Worm (Caenorhabditis elegans): ENCODE data around the gene swsn-7.
A peak's percentile ranks its signal among the peaks of the same experiment; 100 is the strongest.

Gene swsn-7

DNA sequence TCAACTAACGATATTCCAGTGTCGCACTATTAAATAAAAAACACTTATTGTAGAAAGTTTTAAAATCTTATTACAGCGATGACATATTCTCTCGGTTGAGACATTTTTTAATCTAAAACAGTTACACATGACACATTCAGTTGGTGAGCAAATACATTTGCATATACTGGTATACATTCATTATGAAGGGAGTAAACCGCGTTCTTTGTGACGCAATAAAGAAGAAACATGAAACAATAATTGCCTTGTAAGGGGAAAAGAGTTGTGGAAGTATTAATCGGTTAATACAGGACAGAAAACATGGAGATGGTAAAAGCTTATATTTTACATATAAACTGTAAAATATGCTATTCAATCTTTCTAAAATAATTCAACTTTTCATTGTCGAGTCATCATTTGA, 23.8 kb upstream of the swsn-7 start:
- TF ChIP-seq nhr-12 (tag; optimal IDR thresholded peaks at IDR 0.05) (no peak), ham-2 (GFP tag; optimal IDR thresholded peaks at IDR 0.05) (no peak), unc-120 (tag; optimal IDR thresholded peaks at IDR 0.05; ENCODE audit: poor library complexity, severe bottlenecking) (no peak), sem-2 (GFP tag; optimal IDR thresholded peaks at IDR 0.05) (no peak), nhr-2 (tag; optimal IDR thresholded peaks at IDR 0.05) (peak; percentile 56), zip-8 (tag; optimal IDR thresholded peaks at IDR 0.05) (peak; percentile 94), sptf-1 (tag; optimal IDR thresholded peaks at IDR 0.05) (no peak), mep-1 (tag; optimal IDR thresholded peaks at IDR 0.05) (no peak)

DNA sequence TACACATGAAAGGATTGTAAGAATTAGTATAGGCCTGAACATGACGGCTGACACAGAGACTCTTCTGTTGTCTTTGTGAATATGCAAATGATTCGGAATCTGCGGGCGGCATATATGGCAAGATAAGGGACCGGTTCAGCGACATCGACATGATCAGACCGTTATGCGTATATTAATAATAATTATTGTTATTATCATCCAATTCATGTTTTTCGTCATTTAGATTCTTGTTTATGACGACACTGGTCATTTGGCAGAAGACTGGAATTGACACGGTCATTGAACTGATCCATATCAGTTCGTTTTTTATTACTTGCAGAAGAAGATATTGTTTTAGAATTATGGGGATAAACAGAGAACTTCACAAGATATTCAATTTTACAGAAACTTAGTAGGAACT, 22.9 kb upstream of the swsn-7 start, which contains the start of gene mtre-1:
Gene mtre-1, minus strand, starts transcription at position 101 of the 400 bp plus-strand sequence.
- TF ChIP-seq elt-1 (tag; optimal IDR thresholded peaks at IDR 0.05; ENCODE audit: borderline replicate concordance, insufficient read depth) (peak; percentile 41), mab-5 (tag; optimal IDR thresholded peaks at IDR 0.05) (no peak), ces-1 (GFP tag; optimal IDR thresholded peaks at IDR 0.05) (no peak), ham-2 (GFP tag; optimal IDR thresholded peaks at IDR 0.05) (no peak), unc-62 (GFP tag; optimal IDR thresholded peaks at IDR 0.05) (no peak), ceh-43 (GFP tag; optimal IDR thresholded peaks at IDR 0.05) (no peak), unc-120 (tag; optimal IDR thresholded peaks at IDR 0.05; ENCODE audit: poor library complexity, severe bottlenecking) (no peak)

DNA sequence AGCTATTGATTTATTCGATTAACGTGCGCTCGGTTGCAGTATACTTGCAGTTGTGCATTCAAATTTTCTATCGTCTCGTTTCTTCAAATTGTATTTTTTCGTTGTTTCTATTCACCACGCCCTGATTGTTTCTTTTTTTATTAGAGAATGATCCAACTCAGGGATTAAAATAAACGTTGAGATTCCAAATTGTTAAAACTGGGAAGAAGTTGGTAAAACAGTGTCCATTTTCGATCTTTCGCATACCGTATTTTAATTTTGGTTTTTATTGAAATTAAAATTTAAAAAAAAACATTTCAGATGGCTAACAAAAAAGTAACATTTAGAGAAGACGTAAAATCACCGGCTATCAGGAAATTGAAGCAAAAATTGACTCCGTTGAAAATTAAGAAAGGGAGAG, 19.7 kb upstream of the swsn-7 start, which contains the start of gene apn-1:
Gene apn-1, plus strand, starts transcription at position 301 of the 400 bp plus-strand sequence.
- TF ChIP-seq nhr-12 (tag; optimal IDR thresholded peaks at IDR 0.05) (no peak), cnd-1 (tag; optimal IDR thresholded peaks at IDR 0.05) (no peak), elt-1 (tag; optimal IDR thresholded peaks at IDR 0.05; ENCODE audit: borderline replicate concordance, insufficient read depth) (no peak), hlh-1 (tag; optimal IDR thresholded peaks at IDR 0.05) (no peak), ham-2 (GFP tag; optimal IDR thresholded peaks at IDR 0.05) (no peak), snpc-4 (tag; optimal IDR thresholded peaks at IDR 0.05) (no peak), unc-62 (GFP tag; optimal IDR thresholded peaks at IDR 0.05) (no peak), unc-120 (tag; optimal IDR thresholded peaks at IDR 0.05; ENCODE audit: poor library complexity, severe bottlenecking) (no peak), mab-5 (tag; optimal IDR thresholded peaks at IDR 0.05) (no peak), nhr-28 (tag; optimal IDR thresholded peaks at IDR 0.05) (no peak), ceh-83 (GFP tag; optimal IDR thresholded peaks at IDR 0.05) (no peak), unc-39 (tag; optimal IDR thresholded peaks at IDR 0.05) (no peak), sptf-1 (tag; optimal IDR thresholded peaks at IDR 0.05) (no peak), lin-13 (tag; optimal IDR thresholded peaks at IDR 0.05) (no peak), ceh-43 (GFP tag; optimal IDR thresholded peaks at IDR 0.05) (no peak), elt-3 (tag; optimal IDR thresholded peaks at IDR 0.05) (no peak)

DNA sequence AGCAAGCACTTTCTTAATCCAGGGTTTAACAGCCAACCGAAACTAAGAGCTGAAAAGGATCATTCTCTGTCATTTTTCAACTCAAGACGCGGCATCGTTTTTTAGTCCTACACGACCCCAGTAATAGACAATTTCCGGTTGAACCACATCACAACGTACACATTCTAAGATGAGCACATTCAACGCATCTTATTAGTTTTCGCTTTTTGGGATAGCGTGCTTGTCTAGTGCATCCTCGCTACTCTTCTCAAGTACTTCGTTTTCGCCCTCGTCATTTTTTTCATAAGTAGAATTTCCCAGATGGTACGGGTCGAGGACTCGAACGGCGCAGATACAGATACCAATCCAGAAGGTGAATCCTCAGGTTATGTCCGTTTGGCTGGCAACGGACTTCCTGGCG, 14.7 kb upstream of the swsn-7 start, which contains the start of gene T05H10.1:
Gene T05H10.1, plus strand, starts transcription at position 301 of the 400 bp plus-strand sequence.
- TF ChIP-seq unc-62 (GFP tag; optimal IDR thresholded peaks at IDR 0.05) (no peak), unc-120 (tag; optimal IDR thresholded peaks at IDR 0.05; ENCODE audit: poor library complexity, severe bottlenecking) (no peak), zip-8 (tag; optimal IDR thresholded peaks at IDR 0.05) (no peak), blmp-1 (tag; optimal IDR thresholded peaks at IDR 0.05) (no peak), snpc-4 (tag; optimal IDR thresholded peaks at IDR 0.05) (no peak), tbx-8 (GFP tag; optimal IDR thresholded peaks at IDR 0.05) (no peak), nhr-2 (tag; optimal IDR thresholded peaks at IDR 0.05) (no peak), ztf-11 (tag; optimal IDR thresholded peaks at IDR 0.05) (no peak), elt-3 (tag; optimal IDR thresholded peaks at IDR 0.05) (no peak), unc-39 (tag; optimal IDR thresholded peaks at IDR 0.05) (no peak), ceh-39 (tag; optimal IDR thresholded peaks at IDR 0.05) (no peak), sem-2 (GFP tag; optimal IDR thresholded peaks at IDR 0.05) (no peak), cnd-1 (tag; optimal IDR thresholded peaks at IDR 0.05) (no peak), nhr-76 (tag; optimal IDR thresholded peaks at IDR 0.05) (no peak), ceh-43 (GFP tag; optimal IDR thresholded peaks at IDR 0.05) (no peak), ces-1 (GFP tag; optimal IDR thresholded peaks at IDR 0.05) (no peak)

DNA sequence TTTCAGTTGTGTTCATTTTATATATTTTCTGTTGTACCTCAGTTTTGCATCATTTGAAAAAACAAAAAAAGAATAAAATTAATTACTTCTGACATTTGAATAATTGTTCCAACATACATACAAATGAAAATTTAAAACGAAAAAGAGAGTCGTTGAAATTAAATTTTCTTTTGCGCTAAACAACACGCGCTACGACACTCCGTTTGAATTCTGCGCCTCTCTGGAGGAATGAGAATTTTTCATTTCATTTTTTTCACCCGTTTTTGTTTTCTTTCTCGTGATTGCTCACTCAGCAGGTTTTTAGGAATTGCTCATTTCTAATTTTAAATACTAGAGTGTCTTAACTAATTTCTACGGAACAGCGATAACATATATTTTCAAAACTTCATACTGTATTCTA, 14.1 kb upstream of the swsn-7 start:
- TF ChIP-seq lsy-2 (tag; optimal IDR thresholded peaks at IDR 0.05) (peak; percentile 33), ces-1 (GFP tag; optimal IDR thresholded peaks at IDR 0.05) (peak; percentile 88), blmp-1 (tag; optimal IDR thresholded peaks at IDR 0.05) (no peak)

DNA sequence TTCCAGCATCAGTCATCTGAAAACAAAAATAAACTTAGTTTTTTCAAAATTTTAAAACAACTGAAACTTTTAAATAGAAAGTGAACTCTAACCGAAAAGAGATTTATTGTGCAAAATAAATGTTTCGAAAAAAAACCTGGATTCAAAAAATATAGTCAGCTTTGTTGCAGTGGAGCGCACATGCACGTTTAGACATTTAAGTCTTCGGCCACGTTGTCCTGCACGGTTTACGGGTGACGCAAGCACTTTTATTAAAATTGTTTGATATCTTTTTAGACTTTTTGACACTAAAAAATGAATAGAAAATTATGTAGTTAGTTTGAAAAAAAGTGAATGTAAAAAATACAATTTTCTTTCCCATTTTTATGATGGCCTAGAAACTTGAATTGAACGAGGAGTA, 11.9 kb upstream of the swsn-7 start, which contains the start of the genes ubh-4 and algn-6:
Gene ubh-4, minus strand, starts transcription at position 182 of the 400 bp plus-strand sequence.
Gene algn-6, plus strand, starts transcription at position 387 of the 400 bp plus-strand sequence.
- TF ChIP-seq lsy-2 (tag; optimal IDR thresholded peaks at IDR 0.05), result peak; percentile 90
- no peak for TF ChIP-seq lin-13 (tag; optimal IDR thresholded peaks at IDR 0.05)
- peak; percentile 59 for TF ChIP-seq mep-1 (tag; optimal IDR thresholded peaks at IDR 0.05)
- peak; percentile 16 for TF ChIP-seq ceh-39 (tag; optimal IDR thresholded peaks at IDR 0.05)

Data from whole organism, mixed stage, embryonic.